Fruit fly (Drosophila melanogaster): ENCODE measurements around the gene Gr98c.

DNA sequence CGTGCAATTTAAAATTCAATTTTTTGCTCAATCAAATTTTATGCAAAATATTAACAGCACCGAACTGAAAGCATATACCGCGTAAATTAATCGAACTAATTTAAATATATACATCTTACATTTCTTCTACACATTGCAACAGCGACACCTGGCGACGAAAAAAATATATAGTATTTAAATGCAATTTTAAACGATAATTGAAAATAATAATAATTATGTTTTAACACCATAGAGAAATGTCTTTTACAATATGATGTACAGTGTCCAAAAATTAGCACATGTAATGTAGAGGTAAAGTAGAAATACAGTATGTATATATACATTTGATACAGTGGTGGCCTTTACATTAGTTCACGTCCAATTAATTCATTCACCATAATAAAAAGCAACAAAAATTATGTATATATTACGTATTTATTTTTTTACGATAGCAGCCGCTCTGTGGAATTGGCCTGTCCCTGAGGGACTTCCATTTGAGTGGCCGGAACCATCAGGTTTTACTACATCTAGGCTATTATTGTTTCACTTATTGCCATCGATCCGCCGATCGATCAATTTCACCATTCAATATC is 3.2 kb downstream of the Gr98c start:
- TF ChIP-seq CG4318 (GFP tag; optimal IDR thresholded peaks at IDR 0.05) (no peak), topi (GFP tag; optimal IDR thresholded peaks at IDR 0.05) (no peak), CG1621 (tag; optimal IDR thresholded peaks at IDR 0.05) (no peak), CG11294 (GFP tag; IDR thresholded peaks at IDR 0.05) (no peak)
